Fruit fly (Drosophila melanogaster): ENCODE measurements around the gene Grp170.

DNA sequence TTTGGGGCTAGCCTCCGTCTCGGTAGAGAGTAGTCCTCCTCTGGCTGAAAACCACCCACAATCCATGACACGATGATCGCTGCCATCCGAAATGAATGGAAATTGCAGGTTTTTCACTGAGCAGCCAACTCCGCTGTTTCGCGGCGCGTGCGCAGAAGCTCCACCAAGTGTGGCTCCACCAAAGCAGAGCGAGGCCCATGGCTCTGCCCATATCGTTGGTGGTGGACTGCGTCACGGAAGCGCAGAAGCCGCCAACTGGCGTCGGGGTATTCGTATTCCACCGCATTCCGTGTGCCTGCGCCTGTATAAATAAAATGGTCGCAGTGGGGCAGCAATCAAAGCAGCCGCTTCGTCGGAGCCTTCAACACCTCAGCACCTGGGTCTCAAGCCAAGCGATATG lies 51.4 kb downstream of the Grp170 start, which contains the start of gene CG14052:
- TF ChIP-seq dm (GFP tag; optimal IDR thresholded peaks at IDR 0.05), result no peak
- no peak for TF ChIP-seq dan (GFP tag; IDR thresholded peaks at IDR 0.05)
- no peak for TF ChIP-seq CG34376 (GFP tag; optimal IDR thresholded peaks at IDR 0.05)
- no peak for TF ChIP-seq ftz-f1 (GFP tag; optimal IDR thresholded peaks at IDR 0.05)
- no peak for TF ChIP-seq Gug (GFP tag; IDR thresholded peaks at IDR 0.05)
- TF ChIP-seq Xbp1 (GFP tag; optimal IDR thresholded peaks at IDR 0.05), result no peak
- no peak for TF ChIP-seq Pdp1 (GFP tag; optimal IDR thresholded peaks at IDR 0.05)
- TF ChIP-seq gsb (GFP tag; IDR thresholded peaks at IDR 0.05), result no peak
- no peak for TF ChIP-seq GATAe (GFP tag; conservative IDR thresholded peaks at IDR 0.05)
- no peak for TF ChIP-seq CG15011 (GFP tag; optimal IDR thresholded peaks at IDR 0.05)
- TF ChIP-seq HLH54F (GFP tag; optimal IDR thresholded peaks at IDR 0.05), result no peak
- no peak for TF ChIP-seq CG14014 (GFP tag; IDR thresholded peaks at IDR 0.05)
- TF ChIP-seq Scr (GFP tag; IDR thresholded peaks at IDR 0.05; ENCODE audit: partially characterized antibody), result no peak

All from whole organism, embryonic.